Fruit fly (Drosophila melanogaster): Measurements from ENCODE around the gene CG5191.

DNA sequence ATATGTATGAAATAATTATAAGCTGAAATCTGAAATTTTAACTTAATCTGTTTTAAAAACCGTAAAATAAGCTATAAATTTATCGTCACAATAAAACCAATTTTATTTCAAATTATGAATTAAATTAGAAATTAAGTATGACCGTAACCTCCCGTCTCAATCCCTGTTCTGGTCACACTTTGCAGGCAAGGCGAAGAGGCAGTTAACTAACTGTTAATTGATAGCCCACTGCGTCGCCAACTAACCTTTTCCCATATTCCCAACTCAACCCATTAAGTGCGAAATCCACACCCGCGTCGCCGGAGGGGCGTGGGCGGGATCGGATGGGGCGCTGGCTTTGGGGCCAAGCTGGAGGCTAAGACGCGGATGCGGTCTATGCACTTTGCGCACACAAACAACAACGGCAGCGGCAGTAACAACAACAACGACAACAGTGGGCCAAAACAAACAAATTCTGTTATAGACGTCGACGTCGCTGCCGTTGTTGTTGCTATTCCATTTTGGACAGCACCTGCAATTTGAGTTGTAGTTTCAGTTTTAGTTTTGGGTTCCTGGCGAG is at the start of gene CG5191:
- TF ChIP-seq CTCF (optimal IDR thresholded peaks at IDR 0.05) (no peak), CG8478 (optimal IDR thresholded peaks at IDR 0.05) (no peak)

All from S2 (cell line).